Worm (Caenorhabditis elegans): ENCODE data around the gene R13A5.11.

The R13A5.11 gene

DNA sequence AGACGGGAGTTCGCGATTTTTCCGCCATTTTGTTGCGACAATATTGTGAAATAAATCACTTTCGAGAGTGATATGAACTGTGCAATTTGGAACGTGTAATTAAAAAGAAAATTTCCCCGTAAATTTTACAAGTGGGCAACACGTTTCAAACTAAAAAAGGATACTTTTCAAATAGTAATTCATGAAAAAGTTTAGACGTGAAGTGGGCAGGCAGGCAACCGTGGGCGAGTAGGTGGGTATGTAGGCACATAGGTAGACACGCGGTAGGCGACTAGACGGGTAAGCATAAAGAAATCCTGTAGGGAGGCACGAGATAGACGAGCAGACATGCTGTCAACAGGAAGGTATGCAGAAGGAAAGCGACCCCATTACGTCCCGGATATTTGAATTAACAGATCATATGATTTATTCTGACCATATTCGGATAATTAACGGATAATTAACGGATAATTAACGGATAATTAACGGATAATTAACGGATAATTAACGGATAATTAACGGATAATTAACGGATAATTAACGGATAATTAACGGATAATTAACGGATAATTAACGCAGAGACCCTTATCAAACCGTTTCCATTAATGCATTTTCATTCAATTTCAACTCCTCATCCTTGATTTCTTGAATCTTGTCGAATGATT, at the start of gene R13A5.11:
Gene R13A5.11 (minus strand): TSS at position 51 of the 644 bp plus-strand sequence.
- no peak for TF ChIP-seq sem-4 (tag; optimal IDR thresholded peaks at IDR 0.05)
- no peak for TF ChIP-seq ama-1 (optimal IDR thresholded peaks at IDR 0.05)
- no peak for TF ChIP-seq zag-1 (tag; optimal IDR thresholded peaks at IDR 0.05)
- no peak for TF ChIP-seq nhr-12 (tag; optimal IDR thresholded peaks at IDR 0.05)
- no peak for TF ChIP-seq nhr-21 (tag; optimal IDR thresholded peaks at IDR 0.05)
- no peak for TF ChIP-seq R02D3.7 (tag; optimal IDR thresholded peaks at IDR 0.05)
- TF ChIP-seq C34F6.9 (tag; optimal IDR thresholded peaks at IDR 0.05): no peak
- no peak for TF ChIP-seq egl-27 (tag; optimal IDR thresholded peaks at IDR 0.05)
- no peak for TF ChIP-seq mbf-1 (tag; optimal IDR thresholded peaks at IDR 0.05)
- TF ChIP-seq sma-9 (GFP tag; optimal IDR thresholded peaks at IDR 0.05): no peak
- no peak for TF ChIP-seq sma-9 (tag; optimal IDR thresholded peaks at IDR 0.05)
- TF ChIP-seq ceh-16 (tag; optimal IDR thresholded peaks at IDR 0.05): no peak
- no peak for TF ChIP-seq nhr-129 (tag; optimal IDR thresholded peaks at IDR 0.05)

DNA sequence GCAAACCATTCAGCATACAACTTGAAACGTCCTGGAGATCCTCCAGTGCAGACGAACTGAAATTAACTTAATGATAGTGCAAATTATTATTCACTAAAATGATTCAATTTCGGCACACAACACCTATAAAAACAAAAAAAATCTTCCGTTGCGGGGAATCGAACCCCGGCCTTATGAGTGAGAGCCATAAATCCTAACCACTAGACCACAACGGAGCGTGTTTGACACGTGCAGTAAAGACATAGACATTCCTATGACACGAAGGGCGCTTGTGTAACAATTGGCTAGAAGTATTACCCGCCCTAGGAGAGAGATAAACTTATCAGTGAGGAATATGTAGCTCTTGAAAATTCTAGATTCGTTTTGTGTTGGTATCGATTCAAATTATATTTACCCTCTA, 48.9 kb upstream of the R13A5.11 start:
- TF ChIP-seq fos-1 (tag; optimal IDR thresholded peaks at IDR 0.05) (peak; percentile 28), ama-1 (optimal IDR thresholded peaks at IDR 0.05) (peak; percentile 43), ZK546.5 (tag; optimal IDR thresholded peaks at IDR 0.05) (no peak), sma-3 (GFP tag; optimal IDR thresholded peaks at IDR 0.05) (peak; percentile 32), lsy-2 (tag; optimal IDR thresholded peaks at IDR 0.05) (peak; percentile 16 to 55), sem-4 (tag; optimal IDR thresholded peaks at IDR 0.05) (no peak), lin-39 (tag; optimal IDR thresholded peaks at IDR 0.05) (no peak), nhr-23 (tag; optimal IDR thresholded peaks at IDR 0.05) (no peak), crh-2 (tag; optimal IDR thresholded peaks at IDR 0.05) (peak; percentile 13), skn-1 (tag; optimal IDR thresholded peaks at IDR 0.05) (no peak), nhr-129 (tag; optimal IDR thresholded peaks at IDR 0.05) (peak; percentile 54), F13H6.1 (tag; optimal IDR thresholded peaks at IDR 0.05) (no peak), nhr-25 (tag; optimal IDR thresholded peaks at IDR 0.05) (peak; percentile 14), unc-62 (GFP tag; optimal IDR thresholded peaks at IDR 0.05) (no peak), alr-1 (tag; optimal IDR thresholded peaks at IDR 0.05) (no peak), ceh-82 (tag; optimal IDR thresholded peaks at IDR 0.05) (no peak), gmeb-1 (tag; optimal IDR thresholded peaks at IDR 0.05) (peak; percentile 44), mdl-1 (tag; optimal IDR thresholded peaks at IDR 0.05) (peak; percentile 10 to 71), sma-9 (GFP tag; optimal IDR thresholded peaks at IDR 0.05) (peak; percentile 56), sma-9 (tag; optimal IDR thresholded peaks at IDR 0.05) (no peak)

DNA sequence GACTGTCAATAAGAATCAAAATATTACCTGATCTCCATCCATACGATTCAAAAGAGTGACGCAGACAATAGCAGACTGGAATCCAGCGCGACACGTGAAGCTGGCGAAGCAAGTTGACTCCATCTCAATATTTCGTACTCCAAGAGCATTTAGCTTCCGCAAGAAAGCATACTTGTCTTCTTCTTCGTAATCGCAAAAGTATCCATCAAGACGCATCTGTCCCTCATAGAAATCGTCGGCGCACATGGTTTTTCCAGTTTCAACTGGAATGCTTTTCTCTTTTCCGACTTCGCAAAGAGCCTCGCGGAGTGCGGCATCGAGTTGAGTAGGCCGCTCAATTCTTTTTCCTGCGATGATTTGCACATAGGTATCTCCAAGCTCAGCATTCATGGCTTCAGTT, 48.2 kb upstream of the R13A5.11 start:
- no peak for TF ChIP-seq nhr-129 (tag; optimal IDR thresholded peaks at IDR 0.05)
- no peak for TF ChIP-seq C34F6.9 (tag; optimal IDR thresholded peaks at IDR 0.05)
- no peak for TF ChIP-seq aly-2 (tag; optimal IDR thresholded peaks at IDR 0.05)
- TF ChIP-seq nhr-12 (tag; optimal IDR thresholded peaks at IDR 0.05): no peak
- TF ChIP-seq gmeb-1 (tag; optimal IDR thresholded peaks at IDR 0.05): no peak
- no peak for TF ChIP-seq F13H6.1 (tag; optimal IDR thresholded peaks at IDR 0.05)
- TF ChIP-seq ama-1 (optimal IDR thresholded peaks at IDR 0.05): no peak
- TF ChIP-seq nhr-23 (tag; optimal IDR thresholded peaks at IDR 0.05): no peak
- no peak for TF ChIP-seq lin-13 (GFP tag; optimal IDR thresholded peaks at IDR 0.05)

DNA sequence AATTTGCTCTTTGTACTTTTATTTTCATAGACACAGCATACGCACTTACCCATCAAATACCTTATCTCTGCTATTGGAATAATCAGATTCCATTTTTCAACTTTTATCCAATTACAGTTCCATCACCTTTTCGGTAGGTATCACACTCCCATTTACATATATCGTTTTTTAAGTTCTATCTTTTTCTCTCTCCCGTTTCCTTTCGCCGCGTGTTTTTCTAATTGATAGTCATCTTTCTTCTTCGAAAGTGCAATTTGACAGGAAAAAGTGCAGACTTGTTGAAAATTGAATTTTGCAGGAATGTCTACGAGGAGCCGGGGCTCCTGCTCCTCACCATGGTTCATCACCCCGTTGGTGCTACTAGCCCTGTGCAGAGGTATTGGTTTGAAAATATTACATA, 32.0 kb upstream of the R13A5.11 start, which contains the start of gene fbn-1:
Gene fbn-1 (plus strand): TSS at position 301 of the 400 bp plus-strand sequence.
- TF ChIP-seq elt-3 (tag; optimal IDR thresholded peaks at IDR 0.05) (no peak), mab-5 (tag; optimal IDR thresholded peaks at IDR 0.05) (no peak), nhr-237 (tag; optimal IDR thresholded peaks at IDR 0.05) (no peak), sma-3 (GFP tag; optimal IDR thresholded peaks at IDR 0.05) (no peak), aly-2 (tag; optimal IDR thresholded peaks at IDR 0.05) (no peak), dmd-4 (tag; optimal IDR thresholded peaks at IDR 0.05) (no peak), nhr-12 (tag; optimal IDR thresholded peaks at IDR 0.05) (no peak), ztf-4 (tag; optimal IDR thresholded peaks at IDR 0.05) (no peak), lin-39 (tag; optimal IDR thresholded peaks at IDR 0.05) (no peak), C34F6.9 (tag; optimal IDR thresholded peaks at IDR 0.05) (no peak)

DNA sequence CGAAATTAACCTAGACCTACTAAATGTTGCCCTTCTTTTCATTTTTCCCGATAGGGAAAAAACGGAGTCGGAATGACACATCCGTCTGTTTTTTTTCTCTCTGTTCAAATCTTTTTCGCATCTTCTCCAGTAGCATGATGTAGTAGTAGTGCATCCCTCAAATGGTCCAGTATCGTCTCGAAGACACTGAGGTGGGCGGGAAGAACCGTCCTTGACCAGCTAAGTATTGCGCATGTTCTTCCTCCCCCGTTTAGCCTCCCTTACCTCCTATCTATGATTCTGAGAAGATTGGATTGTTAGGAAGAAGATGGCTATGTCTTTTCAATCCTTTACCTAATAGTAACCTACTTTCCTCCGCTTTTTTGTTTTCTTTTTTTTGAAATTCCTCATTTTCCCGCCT, 29.8 kb upstream of the R13A5.11 start:
- TF ChIP-seq sma-3 (GFP tag; optimal IDR thresholded peaks at IDR 0.05): peak; percentile 20
- TF ChIP-seq nhr-12 (tag; optimal IDR thresholded peaks at IDR 0.05): no peak
- TF ChIP-seq gmeb-1 (tag; optimal IDR thresholded peaks at IDR 0.05): no peak
- TF ChIP-seq egl-27 (tag; optimal IDR thresholded peaks at IDR 0.05): no peak
- peak; percentile 47 for TF ChIP-seq sma-9 (GFP tag; optimal IDR thresholded peaks at IDR 0.05)
- TF ChIP-seq sma-9 (tag; optimal IDR thresholded peaks at IDR 0.05): no peak
- TF ChIP-seq fos-1 (tag; optimal IDR thresholded peaks at IDR 0.05): peak; percentile 41

Measured in whole organism, L2 larva.